Worm (Caenorhabditis elegans): ENCODE results near the gene srh-193.
"Not testable (repeated sequence)": the region's sequence is repeated elsewhere in the genome, so short reads cannot be mapped to it uniquely, and the experiment has no call there.

The srh-193 gene

ce11 chrV:4290093-4290492 is at the start of gene srh-193:
TSS of gene srh-193 (minus strand) at chrV:4290193.
- TF ChIP-seq unc-62 (GFP tag; optimal IDR thresholded peaks at IDR 0.05) = not testable (repeated sequence)

- no peak for TF ChIP-seq unc-62 (GFP tag; optimal IDR thresholded peaks at IDR 0.05)
Measured at ce11 chrV:4339479-4339878, 49.5 kb upstream of the srh-193 start.

ce11 chrV:4336462-4336861 is 46.5 kb upstream of the srh-193 start, which contains the start of gene irld-1:
TSS of gene irld-1 (plus strand) at chrV:4336762.
- TF ChIP-seq unc-62 (GFP tag; optimal IDR thresholded peaks at IDR 0.05) = not testable (repeated sequence)

ce11 chrV:4332450-4332849 is 42.5 kb upstream of the srh-193 start, which contains the start of gene oac-12:
TSS of gene oac-12 (minus strand) at chrV:4332550.
- TF ChIP-seq unc-62 (GFP tag; optimal IDR thresholded peaks at IDR 0.05) = no peak

ce11 chrV:4330820-4331219 is 40.8 kb upstream of the srh-193 start:
- no peak for TF ChIP-seq unc-62 (GFP tag; optimal IDR thresholded peaks at IDR 0.05)

ce11 chrV:4326841-4327240 is 36.8 kb upstream of the srh-193 start, which contains the start of gene D2063.1:
TSS of gene D2063.1 (plus strand) at chrV:4327121.
- TF ChIP-seq unc-62 (GFP tag; optimal IDR thresholded peaks at IDR 0.05) = no peak

- TF ChIP-seq unc-62 (GFP tag; optimal IDR thresholded peaks at IDR 0.05) = no peak
Measured at ce11 chrV:4325415-4325814, 35.4 kb upstream of the srh-193 start, which contains the start of gene nhr-125. TSS of gene nhr-125 (minus strand) at chrV:4325515.

- TF ChIP-seq unc-62 (GFP tag; optimal IDR thresholded peaks at IDR 0.05) = no peak
Measured at ce11 chrV:4322706-4323105, 32.7 kb upstream of the srh-193 start, which contains the start of gene R02D1.2. TSS of gene R02D1.2 (minus strand) at chrV:4322806.

ce11 chrV:4319867-4320266 is 29.9 kb upstream of the srh-193 start, which contains the start of gene ZC132.9:
TSS of gene ZC132.9 (minus strand) at chrV:4319967.
- no peak for TF ChIP-seq unc-62 (GFP tag; optimal IDR thresholded peaks at IDR 0.05)

- TF ChIP-seq unc-62 (GFP tag; optimal IDR thresholded peaks at IDR 0.05) = no peak
Measured at ce11 chrV:4315057-4315456, 25.1 kb upstream of the srh-193 start, which contains the start of gene srh-192. TSS of gene srh-192 (minus strand) at chrV:4315157.

- TF ChIP-seq unc-62 (GFP tag; optimal IDR thresholded peaks at IDR 0.05) = no peak
Measured at ce11 chrV:4304240-4304639, 14.2 kb upstream of the srh-193 start.

ce11 chrV:4303793-4304192 is 13.8 kb upstream of the srh-193 start:
- no peak for TF ChIP-seq unc-62 (GFP tag; optimal IDR thresholded peaks at IDR 0.05)

- TF ChIP-seq unc-62 (GFP tag; optimal IDR thresholded peaks at IDR 0.05) = no peak
Measured at ce11 chrV:4302842-4303241, 12.8 kb upstream of the srh-193 start.

ce11 chrV:4299741-4300140 is 9.7 kb upstream of the srh-193 start, which contains the start of gene ZC132.3:
TSS of gene ZC132.3 (minus strand) at chrV:4299841.
- no peak for TF ChIP-seq unc-62 (GFP tag; optimal IDR thresholded peaks at IDR 0.05)

ce11 chrV:4298579-4298978 is 8.6 kb upstream of the srh-193 start, which contains the start of gene ZC132.11:
TSS of gene ZC132.11 (minus strand) at chrV:4298679.
- TF ChIP-seq unc-62 (GFP tag; optimal IDR thresholded peaks at IDR 0.05) = no peak

- no peak for TF ChIP-seq unc-62 (GFP tag; optimal IDR thresholded peaks at IDR 0.05)
Measured at ce11 chrV:4295920-4296319, 5.9 kb upstream of the srh-193 start, which contains the start of gene F47D2.11. TSS of gene F47D2.11 (minus strand) at chrV:4296020.

ce11 chrV:4293425-4293824 is 3.4 kb upstream of the srh-193 start, which contains the start of gene srh-194:
TSS of gene srh-194 (minus strand) at chrV:4293525.
- not testable (repeated sequence) for TF ChIP-seq unc-62 (GFP tag; optimal IDR thresholded peaks at IDR 0.05)

- not testable (repeated sequence) for TF ChIP-seq unc-62 (GFP tag; optimal IDR thresholded peaks at IDR 0.05)
Measured at ce11 chrV:4284737-4285136, 5.3 kb downstream of the srh-193 start, which contains the start of gene srt-19. TSS of gene srt-19 (plus strand) at chrV:4285037.

All from whole organism, dauer.